Worm (Caenorhabditis elegans) whole organism, L3 larva: ENCODE measurements around the gene Y102A5C.27.

Source experiments
- R02D3.7 ChIP-seq: fragments of 150-350 bp; optimal IDR thresholded peaks from 2 replicates; lab custom pipeline; 2014; ENCODE audit warnings: missing biosample characterization, missing genetic modification characterization
- ZK546.5 ChIP-seq: sonication (generic microtip); optimal IDR thresholded peaks from 2 replicates; lab custom pipeline; 2017; ENCODE audit warnings: missing biosample characterization, missing genetic modification characterization
- aly-2 ChIP-seq: fragments of 150-350 bp; optimal IDR thresholded peaks from 2 replicates; lab custom pipeline; 2014; ENCODE audit warnings: missing biosample characterization, missing genetic modification characterization
- ama-1 ChIP-seq: fragments of 150-350 bp; optimal IDR thresholded peaks from 2 replicates; lab custom pipeline; 2018
- ceh-16 ChIP-seq: sonication (generic microtip); optimal IDR thresholded peaks from 2 replicates; lab custom pipeline; 2017; ENCODE audit warnings: missing biosample characterization, missing genetic modification characterization
- ceh-28 ChIP-seq: fragments of 150-350 bp; optimal IDR thresholded peaks from 2 replicates; lab custom pipeline; 2014; ENCODE audit warnings: missing biosample characterization, missing genetic modification reagents, missing genetic modification characterization
- ceh-82 ChIP-seq: fragments of 150-350 bp; optimal IDR thresholded peaks from 2 replicates; lab custom pipeline; 2014; ENCODE audit warnings: missing biosample characterization, missing genetic modification characterization
- ceh-9 ChIP-seq: sonication (generic microtip); optimal IDR thresholded peaks from 2 replicates; lab custom pipeline; 2018; ENCODE audit warnings: missing biosample characterization, missing genetic modification characterization
- daf-12 ChIP-seq: fragments of 150-350 bp; optimal IDR thresholded peaks from 2 replicates; lab custom pipeline; 2014; ENCODE audit warnings: missing biosample characterization, missing genetic modification reagents, missing genetic modification characterization
- egl-27 ChIP-seq: sonication (generic microtip); optimal IDR thresholded peaks from 4 replicates; lab custom pipeline; 2017; ENCODE audit warnings: missing biosample characterization, missing genetic modification reagents, missing genetic modification characterization
- egl-5 ChIP-seq: fragments of 150-350 bp; optimal IDR thresholded peaks from 2 replicates; lab custom pipeline; 2017; ENCODE audit warnings: missing biosample characterization, missing genetic modification reagents, missing genetic modification characterization, inconsistent platforms
- elt-1 ChIP-seq: fragments of 150-350 bp; optimal IDR thresholded peaks from 2 replicates; lab custom pipeline; 2014; ENCODE audit warnings: missing biosample characterization, missing genetic modification characterization
- elt-2 ChIP-seq: sonication (generic microtip); optimal IDR thresholded peaks from 2 replicates; lab custom pipeline; 2016; ENCODE audit warnings: missing genetic modification reagents, mild to moderate bottlenecking, missing genetic modification characterization, missing compliant biosample characterization
- elt-3 ChIP-seq, 3 experiments: fragments of 150-350 bp in 1 of 3; sonication (generic microtip) in 2 of 3; optimal IDR thresholded peaks; 2 replicates in 2 of 3; 4 replicates in 1 of 3; lab custom pipeline; 2014 to 2017; ENCODE audit warnings: missing biosample characterization in 3 of 3, missing genetic modification characterization in 3 of 3
- eor-1 ChIP-seq, 2 experiments: fragments of 150-350 bp; optimal IDR thresholded peaks; 2 replicates each; lab custom pipeline; 2014 to 2018; ENCODE audit warnings: missing biosample characterization in 2 of 2, missing genetic modification characterization in 2 of 2
- fkh-10 ChIP-seq: sonication (generic microtip); optimal IDR thresholded peaks from 2 replicates; lab custom pipeline; 2017; ENCODE audit warnings: missing biosample characterization, missing genetic modification reagents, missing genetic modification characterization
- fkh-2 ChIP-seq: fragments of 150-350 bp; optimal IDR thresholded peaks from 2 replicates; lab custom pipeline; 2014; ENCODE audit warnings: missing biosample characterization, missing genetic modification reagents, missing genetic modification characterization
- fos-1 ChIP-seq: fragments of 150-350 bp; optimal IDR thresholded peaks from 2 replicates; lab custom pipeline; 2014; ENCODE audit warnings: missing biosample characterization, missing genetic modification characterization
- hmg-11 ChIP-seq: sonication (generic microtip); optimal IDR thresholded peaks from 2 replicates; lab custom pipeline; 2016; ENCODE audit warnings: missing genetic modification characterization, missing compliant biosample characterization
- jun-1 ChIP-seq: fragments of 150-350 bp; optimal IDR thresholded peaks from 2 replicates; lab custom pipeline; 2014; ENCODE audit warnings: missing biosample characterization, missing genetic modification reagents, missing genetic modification characterization
- lin-15B ChIP-seq: fragments of 150-350 bp; optimal IDR thresholded peaks from 2 replicates; lab custom pipeline; 2014; ENCODE audit warnings: missing biosample characterization, missing genetic modification characterization
- lin-39 ChIP-seq: fragments of 150-350 bp; optimal IDR thresholded peaks from 2 replicates; lab custom pipeline; 2018; ENCODE audit warnings: missing biosample characterization, missing genetic modification reagents, missing genetic modification characterization
- lsy-12 ChIP-seq: sonication (generic microtip); optimal IDR thresholded peaks from 2 replicates; lab custom pipeline; 2016; ENCODE audit warnings: mild to moderate bottlenecking, missing genetic modification characterization, missing compliant biosample characterization
- mdl-1 ChIP-seq: fragments of 150-350 bp; optimal IDR thresholded peaks from 2 replicates; lab custom pipeline; 2014; ENCODE audit warnings: missing biosample characterization, missing genetic modification characterization
- mml-1 ChIP-seq: fragments of 150-350 bp; sonication (generic microtip); optimal IDR thresholded peaks from 3 replicates; lab custom pipeline; 2014; ENCODE audit warnings: missing biosample characterization, missing genetic modification characterization
- nfya-1 ChIP-seq: sonication (generic microtip); optimal IDR thresholded peaks from 2 replicates; lab custom pipeline; 2017; ENCODE audit warnings: missing genetic modification characterization, mild to moderate bottlenecking, missing compliant biosample characterization, antibody characterized with exemption, moderate library complexity; ENCODE audit not compliant: insufficient read depth
- nhr-11 ChIP-seq: fragments of 150-350 bp; optimal IDR thresholded peaks from 2 replicates; lab custom pipeline; 2014; ENCODE audit warnings: missing biosample characterization, missing genetic modification characterization
- nhr-12 ChIP-seq: fragments of 150-350 bp; optimal IDR thresholded peaks from 2 replicates; lab custom pipeline; 2014; ENCODE audit warnings: missing biosample characterization, missing genetic modification characterization
- nhr-23 ChIP-seq: fragments of 150-350 bp; optimal IDR thresholded peaks from 2 replicates; lab custom pipeline; 2014; ENCODE audit warnings: missing biosample characterization, missing genetic modification reagents, missing genetic modification characterization
- nhr-237 ChIP-seq: fragments of 150-350 bp; optimal IDR thresholded peaks from 2 replicates; lab custom pipeline; 2014; ENCODE audit warnings: missing biosample characterization, missing genetic modification characterization
- nhr-25 ChIP-seq: sonication (generic microtip); optimal IDR thresholded peaks from 2 replicates; lab custom pipeline; 2017; ENCODE audit warnings: missing biosample characterization, missing genetic modification characterization
- nhr-28 ChIP-seq: fragments of 150-350 bp; optimal IDR thresholded peaks from 2 replicates; lab custom pipeline; 2014; ENCODE audit warnings: missing biosample characterization, missing genetic modification characterization
- nhr-43 ChIP-seq: sonication (generic microtip); optimal IDR thresholded peaks from 2 replicates; lab custom pipeline; 2016; ENCODE audit warnings: mild to moderate bottlenecking, missing genetic modification characterization, missing compliant biosample characterization; ENCODE audit not compliant: poor library complexity, severe bottlenecking
- nhr-67 ChIP-seq: fragments of 150-350 bp; optimal IDR thresholded peaks from 2 replicates; lab custom pipeline; 2014; ENCODE audit warnings: missing biosample characterization, missing genetic modification characterization
- nhr-76 ChIP-seq: fragments of 150-350 bp; sonication (generic microtip); optimal IDR thresholded peaks from 5 replicates; lab custom pipeline; 2014; ENCODE audit warnings: missing biosample characterization, missing genetic modification characterization
- nhr-77 ChIP-seq: fragments of 150-350 bp; optimal IDR thresholded peaks from 2 replicates; lab custom pipeline; 2014; ENCODE audit warnings: missing biosample characterization, missing genetic modification characterization
- pha-4 ChIP-seq: fragments of 150-350 bp; optimal IDR thresholded peaks from 2 replicates; lab custom pipeline; 2014; ENCODE audit warnings: missing biosample characterization, missing genetic modification reagents, missing genetic modification characterization
- pqm-1 ChIP-seq: fragments of 150-350 bp; optimal IDR thresholded peaks from 2 replicates; lab custom pipeline; 2017; ENCODE audit warnings: missing biosample characterization, missing genetic modification characterization, inconsistent platforms
- sea-2 ChIP-seq: fragments of 150-350 bp; sonication (generic microtip); optimal IDR thresholded peaks from 4 replicates; lab custom pipeline; 2014; ENCODE audit warnings: missing biosample characterization, missing genetic modification reagents, missing genetic modification characterization
- skn-1 ChIP-seq: fragments of 150-350 bp; optimal IDR thresholded peaks from 2 replicates; lab custom pipeline; 2014; ENCODE audit warnings: missing biosample characterization, missing genetic modification characterization
- snpc-4 ChIP-seq: fragments of 150-350 bp; optimal IDR thresholded peaks from 2 replicates; lab custom pipeline; 2014; ENCODE audit warnings: missing biosample characterization, missing genetic modification characterization
- tbx-2 ChIP-seq: sonication (generic microtip); optimal IDR thresholded peaks from 2 replicates; lab custom pipeline; 2016; ENCODE audit warnings: mild to moderate bottlenecking, missing genetic modification characterization, missing compliant biosample characterization
- unc-39 ChIP-seq: sonication (generic microtip); optimal IDR thresholded peaks from 4 replicates; lab custom pipeline; 2017; ENCODE audit warnings: missing biosample characterization, missing genetic modification characterization
- unc-62 ChIP-seq: fragments of 150-350 bp; sonication (generic microtip); optimal IDR thresholded peaks from 4 replicates; lab custom pipeline; 2014; ENCODE audit warnings: missing biosample characterization, missing genetic modification reagents, missing genetic modification characterization
- zag-1 ChIP-seq: fragments of 150-350 bp; optimal IDR thresholded peaks from 2 replicates; lab custom pipeline; 2014; ENCODE audit warnings: missing biosample characterization, missing genetic modification characterization
- ztf-11 ChIP-seq: fragments of 150-350 bp; optimal IDR thresholded peaks from 2 replicates; lab custom pipeline; 2014; ENCODE audit warnings: missing biosample characterization, missing genetic modification characterization
- ztf-4 ChIP-seq: fragments of 150-350 bp; optimal IDR thresholded peaks from 2 replicates; lab custom pipeline; 2014; ENCODE audit warnings: missing biosample characterization, missing genetic modification characterization

The Y102A5C.27 gene

DNA sequence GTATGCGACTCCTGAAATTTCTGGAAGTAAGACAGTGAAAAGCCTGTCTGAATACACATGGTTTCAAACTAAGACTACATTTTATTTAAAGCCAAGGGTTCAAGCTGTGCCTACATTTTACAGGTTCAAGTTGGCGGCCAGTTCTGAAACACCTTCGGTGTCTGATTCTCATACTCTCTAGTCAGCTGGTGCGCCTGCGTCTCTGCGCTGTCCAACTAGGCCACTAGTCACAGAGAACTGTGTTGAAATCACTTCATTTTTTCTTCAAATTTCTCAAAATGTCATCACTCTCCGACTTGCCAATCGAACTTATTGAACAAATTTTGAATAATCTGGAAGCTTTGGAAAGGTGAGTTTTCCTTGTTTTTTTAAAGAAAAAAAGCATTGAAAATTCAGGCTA, 21.9 kb downstream of the Y102A5C.27 start, which contains the start of gene fbxa-90:
fbxa-90 (plus strand) TSS at position 179 of the 400 bp plus-strand sequence.
- no peak for TF ChIP-seq skn-1 (tag; lab: Kevin White, UChicago)
- no peak for TF ChIP-seq lsy-12 (tag; lab: Kevin White, UChicago)
- TF ChIP-seq nhr-43 (tag; lab: Kevin White, UChicago), result no peak

DNA sequence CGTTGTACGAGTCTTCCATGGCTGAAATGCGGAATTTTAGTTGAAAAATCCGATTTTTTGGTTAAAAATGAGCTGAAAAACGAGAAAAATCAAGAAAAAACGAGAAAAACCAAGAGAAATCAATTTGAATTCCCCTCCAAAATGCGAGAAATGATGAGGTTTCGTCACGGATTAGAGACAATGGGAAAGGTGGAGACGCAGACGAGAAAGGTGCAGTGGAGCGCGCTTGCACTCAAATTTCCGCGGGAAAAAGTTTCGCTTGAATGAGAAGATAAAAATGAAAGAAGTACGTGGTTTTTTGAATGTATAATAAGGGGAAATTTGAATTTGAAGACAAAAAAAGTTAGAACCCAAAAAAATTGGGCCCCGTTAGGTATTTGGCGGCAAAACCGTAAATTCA, 22.9 kb downstream of the Y102A5C.27 start, which contains the start of gene efl-1:
efl-1 (minus strand) TSS at position 21 of the 400 bp plus-strand sequence.
- TF ChIP-seq fkh-10 (GFP tag; lab: Kevin White, UChicago) (peak; percentile 83), ceh-16 (tag; lab: Kevin White, UChicago) (no peak), nhr-77 (tag; lab: Kevin White, UChicago) (peak; percentile 36), pha-4 (tag; lab: Kevin White, UChicago) (peak; percentile 93), nhr-76 (tag; lab: Kevin White, UChicago) (no peak), elt-2 (tag; lab: Kevin White, UChicago) (peak; percentile 64), lsy-12 (tag; lab: Kevin White, UChicago) (peak; percentile 47), hmg-11 (tag; lab: Kevin White, UChicago) (peak; percentile 50), lin-15B (peak; percentile 94), mml-1 (tag; lab: Kevin White, UChicago) (no peak), nhr-11 (tag; lab: Kevin White, UChicago) (no peak), eor-1 (tag; optimal IDR thresholded peaks at IDR 0.05; lab: Kevin White, UChicago) (no peak), aly-2 (tag; lab: Kevin White, UChicago) (no peak), nfya-1 (peak; percentile 92), sea-2 (GFP tag; lab: Kevin White, UChicago) (no peak), egl-5 (tag; lab: Kevin White, UChicago) (peak; percentile 97), nhr-43 (tag; lab: Kevin White, UChicago) (no peak), nhr-23 (peak; percentile 94), ztf-4 (tag; lab: Kevin White, UChicago) (no peak), ceh-9 (tag; lab: Kevin White, UChicago) (no peak), nhr-67 (tag; lab: Kevin White, UChicago) (no peak), ZK546.5 (tag; lab: Kevin White, UChicago) (no peak), nhr-12 (tag; lab: Kevin White, UChicago) (no peak), unc-39 (no peak), ceh-82 (tag; lab: Kevin White, UChicago) (peak; percentile 85), fos-1 (tag; lab: Kevin White, UChicago) (peak; percentile 7), nhr-28 (tag; lab: Kevin White, UChicago) (no peak), mdl-1 (no peak), tbx-2 (tag; lab: Kevin White, UChicago) (peak; percentile 64), egl-27 (tag; lab: Kevin White, UChicago) (no peak), R02D3.7 (peak; percentile 81), ama-1 (peak; percentile 63), snpc-4 (tag; lab: Kevin White, UChicago) (peak; percentile 93), ztf-11 (tag; lab: Kevin White, UChicago) (no peak), pqm-1 (tag; lab: Kevin White, UChicago) (peak; percentile 78), lin-39 (tag; lab: Kevin White, UChicago) (peak; percentile 92), nhr-25 (tag; lab: Kevin White, UChicago) (peak; percentile 87), zag-1 (tag; lab: Kevin White, UChicago) (no peak), elt-3 (tag; optimal IDR thresholded peaks at IDR 0.05; lab: Kevin White, UChicago) (no peak), elt-1 (tag; lab: Kevin White, UChicago) (no peak), nhr-237 (tag; lab: Kevin White, UChicago) (no peak), fkh-2 (tag; lab: Kevin White, UChicago) (no peak), jun-1 (tag; lab: Kevin White, UChicago) (peak; percentile 67), ceh-28 (tag; lab: Kevin White, UChicago) (peak; percentile 82), skn-1 (tag; lab: Kevin White, UChicago) (peak; percentile 93), daf-12 (tag; lab: Kevin White, UChicago) (no peak), unc-62 (GFP tag; lab: Kevin White, UChicago) (peak; percentile 35)
